Worm (Caenorhabditis elegans) whole organism, L1 larva: ENCODE results near the gene C25F9.4.
"Not testable (repeated sequence)": the region's sequence is repeated elsewhere in the genome, so short reads cannot be mapped to it uniquely, and the experiment has no call there.

Source experiments
- C16A3.4 ChIP-seq: fragments of 150-350 bp; optimal IDR thresholded peaks from 2 replicates; lab custom pipeline; 2014; ENCODE audit warnings: missing biosample characterization, missing genetic modification characterization
- C34B4.2 ChIP-seq: sonication (generic microtip); optimal IDR thresholded peaks from 2 replicates; lab custom pipeline; 2017; ENCODE audit warnings: mild to moderate bottlenecking, missing genetic modification characterization, missing compliant biosample characterization
- F16B12.6 ChIP-seq: fragments of 150-350 bp; optimal IDR thresholded peaks from 2 replicates; lab custom pipeline; 2014; ENCODE audit warnings: missing biosample characterization, missing genetic modification characterization
- alr-1 ChIP-seq: fragments of 200-800 bp; sonication (Bioruptor generic); optimal IDR thresholded peaks from 2 replicates; lab custom pipeline; 2018; ENCODE audit warnings: borderline replicate concordance, mild to moderate bottlenecking, missing genetic modification characterization, missing compliant biosample characterization
- ama-1 ChIP-seq: fragments of 150-350 bp; optimal IDR thresholded peaks from 2 replicates; lab custom pipeline; 2014
- blmp-1 ChIP-seq: fragments of 150-350 bp; optimal IDR thresholded peaks from 2 replicates; lab custom pipeline; 2014; ENCODE audit warnings: missing biosample characterization, missing genetic modification characterization
- ceh-82 ChIP-seq, 3 experiments: fragments of 150-350 bp in 1 of 3; sonication (generic microtip) in 2 of 3; optimal IDR thresholded peaks; 2 replicates each; lab custom pipeline; 2014 to 2017; ENCODE audit warnings: missing biosample characterization in 3 of 3, missing genetic modification characterization in 3 of 3
- ceh-90 ChIP-seq: sonication (generic microtip); optimal IDR thresholded peaks from 2 replicates; lab custom pipeline; 2016; ENCODE audit warnings: missing genetic modification characterization, missing compliant biosample characterization
- dpl-1 ChIP-seq, 3 experiments: fragments of 150-350 bp in 2 of 3; sonication (generic microtip) in 1 of 3; optimal IDR thresholded peaks; 2 replicates each; lab custom pipeline; 2014 to 2017; ENCODE audit warnings: missing biosample characterization in 3 of 3, missing genetic modification characterization in 3 of 3, missing genetic modification reagents in 3 of 3
- efl-1 ChIP-seq, 4 experiments: fragments of 150-350 bp; optimal IDR thresholded peaks in 3 of 4; peaks in 1 of 4; 1 replicate in 1 of 4; 2 replicates in 3 of 4; lab custom pipeline; 2014; ENCODE audit warnings: missing biosample characterization in 2 of 4, missing genetic modification characterization in 2 of 4, missing genetic modification reagents in 2 of 4
- efl-3 ChIP-seq: fragments of 200-800 bp; sonication (Bioruptor generic); optimal IDR thresholded peaks from 2 replicates; lab custom pipeline; 2018; ENCODE audit warnings: mild to moderate bottlenecking, missing genetic modification characterization, missing compliant biosample characterization
- egl-13 ChIP-seq: sonication (generic microtip); optimal IDR thresholded peaks from 2 replicates; lab custom pipeline; 2016; ENCODE audit warnings: missing genotype, missing genetic modification reagents, missing genetic modification characterization, missing compliant biosample characterization
- elt-2 ChIP-seq: sonication (generic microtip); optimal IDR thresholded peaks from 2 replicates; lab custom pipeline; 2016; ENCODE audit warnings: missing genetic modification characterization, mild to moderate bottlenecking, inconsistent platforms, missing compliant biosample characterization, missing genetic modification reagents
- elt-3 ChIP-seq, 6 experiments: fragments of 150-350 bp in 1 of 6; sonication (generic microtip); optimal IDR thresholded peaks; 2 replicates each; lab custom pipeline; 2017 to 2018; ENCODE audit warnings: missing biosample characterization in 6 of 6, missing genetic modification characterization in 6 of 6, inconsistent platforms in 1 of 6
- fos-1 ChIP-seq: fragments of 150-350 bp; optimal IDR thresholded peaks from 2 replicates; lab custom pipeline; 2014; ENCODE audit warnings: missing biosample characterization, missing genetic modification characterization
- irx-1 ChIP-seq: sonication (generic microtip); optimal IDR thresholded peaks from 2 replicates; lab custom pipeline; 2016; ENCODE audit warnings: missing genetic modification characterization, missing compliant biosample characterization
- jun-1 ChIP-seq: fragments of 150-350 bp; optimal IDR thresholded peaks from 2 replicates; lab custom pipeline; 2014; ENCODE audit warnings: missing biosample characterization, missing genetic modification reagents, missing genetic modification characterization
- lin-14 ChIP-seq: fragments of 200-800 bp; sonication (Bioruptor generic); optimal IDR thresholded peaks from 2 replicates; lab custom pipeline; 2018; ENCODE audit warnings: mild to moderate bottlenecking, missing genetic modification characterization, moderate library complexity, missing compliant biosample characterization
- lin-35 ChIP-seq, 2 experiments: fragments of 150-350 bp; optimal IDR thresholded peaks; 2 replicates each; lab custom pipeline; 2014; ENCODE audit warnings: missing biosample characterization in 2 of 2, missing genetic modification characterization in 2 of 2, missing genetic modification reagents in 2 of 2
- lir-3 ChIP-seq: sonication (generic microtip); optimal IDR thresholded peaks from 2 replicates; lab custom pipeline; 2016; ENCODE audit warnings: mild to moderate bottlenecking, missing genetic modification characterization, moderate library complexity, missing compliant biosample characterization; ENCODE audit not compliant: poor library complexity
- mef-2 ChIP-seq: fragments of 150-350 bp; optimal IDR thresholded peaks from 2 replicates; lab custom pipeline; 2014; ENCODE audit warnings: missing biosample characterization, missing genetic modification characterization
- mep-1 ChIP-seq: fragments of 150-350 bp; optimal IDR thresholded peaks from 2 replicates; lab custom pipeline; 2014; ENCODE audit warnings: missing biosample characterization, missing genetic modification characterization
- nhr-11 ChIP-seq: fragments of 150-350 bp; optimal IDR thresholded peaks from 2 replicates; lab custom pipeline; 2014; ENCODE audit warnings: missing biosample characterization, missing genetic modification characterization
- nhr-12 ChIP-seq: sonication (generic microtip); optimal IDR thresholded peaks from 2 replicates; lab custom pipeline; 2017; ENCODE audit warnings: missing biosample characterization, missing genetic modification characterization
- nhr-20 ChIP-seq: sonication (generic microtip); optimal IDR thresholded peaks from 2 replicates; lab custom pipeline; 2016; ENCODE audit warnings: mild to moderate bottlenecking, missing genetic modification characterization, missing compliant biosample characterization
- nhr-47 ChIP-seq: sonication (generic microtip); optimal IDR thresholded peaks from 2 replicates; lab custom pipeline; 2016; ENCODE audit warnings: mild to moderate bottlenecking, missing genetic modification characterization, moderate library complexity, missing compliant biosample characterization
- nhr-71 ChIP-seq: sonication (generic microtip); optimal IDR thresholded peaks from 2 replicates; lab custom pipeline; 2016; ENCODE audit warnings: mild to moderate bottlenecking, missing genetic modification characterization, moderate library complexity, missing compliant biosample characterization
- nhr-85 ChIP-seq: sonication (generic microtip); peaks from one replicate; lab custom pipeline; 2016; ENCODE audit warnings: missing genetic modification characterization, inconsistent platforms, missing compliant biosample characterization
- nhr-90 ChIP-seq: sonication (generic microtip); optimal IDR thresholded peaks from 2 replicates; lab custom pipeline; 2016; ENCODE audit warnings: mild to moderate bottlenecking, missing genetic modification characterization, missing compliant biosample characterization; ENCODE audit not compliant: poor library complexity
- skn-1 ChIP-seq: fragments of 150-350 bp; optimal IDR thresholded peaks from 2 replicates; lab custom pipeline; 2014; ENCODE audit warnings: missing biosample characterization, missing genetic modification characterization
- snpc-4 ChIP-seq: fragments of 150-350 bp; optimal IDR thresholded peaks from 2 replicates; lab custom pipeline; 2014; ENCODE audit warnings: missing biosample characterization, missing genetic modification characterization
- snu-23 ChIP-seq: sonication (generic microtip); optimal IDR thresholded peaks from 2 replicates; lab custom pipeline; 2016; ENCODE audit warnings: missing genetic modification characterization, missing compliant biosample characterization
- tbx-2 ChIP-seq: sonication (generic microtip); optimal IDR thresholded peaks from 2 replicates; lab custom pipeline; 2016; ENCODE audit warnings: missing genetic modification characterization, missing compliant biosample characterization
- unc-130 ChIP-seq: fragments of 150-350 bp; optimal IDR thresholded peaks from 2 replicates; lab custom pipeline; 2017; ENCODE audit warnings: missing biosample characterization, missing genetic modification characterization, inconsistent platforms
- unc-30 ChIP-seq: sonication (generic microtip); optimal IDR thresholded peaks from 2 replicates; lab custom pipeline; 2017; ENCODE audit warnings: missing biosample characterization, missing genetic modification characterization
- xbp-1 ChIP-seq: sonication (generic microtip); optimal IDR thresholded peaks from 2 replicates; lab custom pipeline; 2016; ENCODE audit warnings: missing genetic modification characterization, missing compliant biosample characterization
- zip-4 ChIP-seq: fragments of 200-800 bp; sonication (Bioruptor generic); optimal IDR thresholded peaks from 2 replicates; lab custom pipeline; 2018; ENCODE audit warnings: mild to moderate bottlenecking, missing genetic modification characterization, moderate library complexity, missing compliant biosample characterization

The C25F9.4 gene

ce11 chrV:19428097-19428496 lies 11.7 kb upstream of the C25F9.4 start:
- peak; percentile 24 for TF ChIP-seq nhr-71
- no peak for TF ChIP-seq dpl-1 (GFP tag; optimal IDR thresholded peaks at IDR 0.05; lab: Kevin White, UChicago)
- TF ChIP-seq nhr-90 (tag; lab: Kevin White, UChicago), result peak; percentile 12
- no peak for TF ChIP-seq mef-2 (tag; lab: Kevin White, UChicago)
- peak; percentile 60 for TF ChIP-seq nhr-20
- no peak for TF ChIP-seq alr-1 (tag; lab: Kevin White, UChicago)
- TF ChIP-seq F16B12.6 (tag; lab: Kevin White, UChicago), result no peak
- TF ChIP-seq elt-3 (tag; optimal IDR thresholded peaks at IDR 0.05; lab: Kevin White, UChicago), result no peak
- TF ChIP-seq blmp-1 (tag; lab: Kevin White, UChicago), result peak; percentile 20
- TF ChIP-seq lin-14 (GFP tag; lab: Kevin White, UChicago), result peak; percentile 61
- TF ChIP-seq C16A3.4 (tag; lab: Kevin White, UChicago), result no peak
- no peak for TF ChIP-seq unc-130 (tag; lab: Kevin White, UChicago)
- no peak for TF ChIP-seq jun-1
- no peak for TF ChIP-seq mep-1 (tag; lab: Kevin White, UChicago)
- no peak for TF ChIP-seq ceh-82 (tag; optimal IDR thresholded peaks at IDR 0.05; lab: Kevin White, UChicago)
- no peak for TF ChIP-seq nhr-47 (tag; lab: Kevin White, UChicago)
- no peak for TF ChIP-seq zip-4 (GFP tag; lab: Kevin White, UChicago)
- no peak for TF ChIP-seq C34B4.2
- peak; percentile 88 for TF ChIP-seq nhr-85 (tag; lab: Kevin White, UChicago)
- no peak for TF ChIP-seq ceh-90 (tag; lab: Kevin White, UChicago)
- TF ChIP-seq nhr-11 (tag; lab: Kevin White, UChicago), result no peak
- peak; percentile 55 for TF ChIP-seq snu-23
- TF ChIP-seq, all 84 proteins: peak for 7

- TF ChIP-seq unc-30, result no peak
- TF ChIP-seq nhr-12 (tag; lab: Kevin White, UChicago), result no peak
- TF ChIP-seq zip-4 (GFP tag; lab: Kevin White, UChicago), result peak; percentile 13
- no peak for TF ChIP-seq mep-1 (tag; lab: Kevin White, UChicago)
- no peak for TF ChIP-seq tbx-2 (tag; lab: Kevin White, UChicago)
Measured at ce11 chrV:19421131-19421530, 4.8 kb upstream of the C25F9.4 start, which contains the start of gene C25F9.2. Gene C25F9.2 (plus strand): TSS chrV:19421471.

DNA sequence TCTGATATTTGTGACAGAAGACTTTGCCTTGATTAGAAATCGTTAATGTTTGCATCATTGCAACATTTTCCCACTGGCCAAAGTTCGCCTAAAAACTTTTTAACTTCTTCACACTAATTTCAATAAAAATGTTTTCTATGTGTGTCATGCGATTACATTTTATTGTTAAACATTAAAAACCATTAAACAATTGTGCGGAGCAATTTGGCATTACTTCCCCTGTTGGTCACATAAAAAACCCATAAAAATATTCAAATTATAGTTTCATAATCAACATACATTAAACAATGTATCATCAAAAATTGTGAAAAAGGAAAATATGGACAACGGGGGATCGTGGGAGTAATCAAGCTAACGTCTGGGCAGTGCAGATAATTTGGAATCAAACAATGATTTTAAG lies 2.9 kb upstream of the C25F9.4 start:
- TF ChIP-seq efl-1 (optimal IDR thresholded peaks at IDR 0.05; lab: Kevin White, UChicago), result not testable (repeated sequence)
- peak in 1 of 2 experiments; percentile 44 for TF ChIP-seq efl-1 (GFP tag; optimal IDR thresholded peaks at IDR 0.05 in 1 of 2; lab: Kevin White, UChicago)
- peak; percentile 48 for TF ChIP-seq elt-2 (tag; lab: Kevin White, UChicago)

ce11 chrV:19417836-19418235 lies 1.5 kb upstream of the C25F9.4 start, which contains the start of gene C25F9.15:
Gene C25F9.15 (plus strand): TSS chrV:19418136.
- TF ChIP-seq elt-2 (tag; lab: Kevin White, UChicago) (peak; percentile 27), ceh-90 (tag; lab: Kevin White, UChicago) (no peak)
- TF ChIP-seq, all 84 proteins: peak for 1

- no peak for TF ChIP-seq skn-1 (tag; lab: Kevin White, UChicago)
- no peak for TF ChIP-seq xbp-1 (tag; lab: Kevin White, UChicago)
- TF ChIP-seq alr-1 (tag; lab: Kevin White, UChicago), result no peak
- TF ChIP-seq lin-35 (GFP tag; optimal IDR thresholded peaks at IDR 0.05; lab: Kevin White, UChicago), result peak in 1 of 2 experiments; percentile 26
- TF ChIP-seq fos-1 (tag; lab: Kevin White, UChicago), result no peak
- TF ChIP-seq lir-3 (tag; lab: Kevin White, UChicago), result no peak
- TF ChIP-seq irx-1 (tag; lab: Kevin White, UChicago), result no peak
- TF ChIP-seq ama-1, result no peak
- TF ChIP-seq nhr-85 (tag; lab: Kevin White, UChicago), result no peak
- peak; percentile 69 for TF ChIP-seq elt-2 (tag; lab: Kevin White, UChicago)
- TF ChIP-seq efl-3 (GFP tag; lab: Kevin White, UChicago), result no peak
- no peak for TF ChIP-seq snpc-4 (tag; lab: Kevin White, UChicago)
- TF ChIP-seq egl-13 (tag; lab: Kevin White, UChicago), result no peak
Measured at ce11 chrV:19410663-19411062, 5.7 kb downstream of the C25F9.4 start, which contains the start of gene C25F9.5. Gene C25F9.5 (minus strand): TSS chrV:19410857.
